Worm (Caenorhabditis elegans): ENCODE measurements around the gene C35B1.9.

- TF ChIP-seq daf-12 (tag; optimal IDR thresholded peaks at IDR 0.05), result no peak
- no peak for TF ChIP-seq unc-62 (GFP tag; optimal IDR thresholded peaks at IDR 0.05 in 1 of 2)
- no peak for TF ChIP-seq unc-62 (tag; optimal IDR thresholded peaks at IDR 0.05)
- TF ChIP-seq jun-1 (tag; optimal IDR thresholded peaks at IDR 0.05), result no peak
- no peak for TF ChIP-seq R02D3.7 (tag; optimal IDR thresholded peaks at IDR 0.05)
- no peak for TF ChIP-seq nhr-25 (tag; optimal IDR thresholded peaks at IDR 0.05; ENCODE audit: borderline replicate concordance, insufficient read depth)
- no peak for TF ChIP-seq lin-13 (GFP tag; optimal IDR thresholded peaks at IDR 0.05)
- TF ChIP-seq ceh-82 (tag; optimal IDR thresholded peaks at IDR 0.05), result no peak
- TF ChIP-seq fkh-10 (GFP tag; optimal IDR thresholded peaks at IDR 0.05), result no peak
- TF ChIP-seq F44E2.7 (GFP tag; IDR thresholded peaks at IDR 0.05), result no peak
- no peak for TF ChIP-seq sdz-12 (GFP tag; optimal IDR thresholded peaks at IDR 0.05)
- no peak for TF ChIP-seq ama-1 (optimal IDR thresholded peaks at IDR 0.05)
- TF ChIP-seq nhr-237 (tag; optimal IDR thresholded peaks at IDR 0.05), result no peak
- TF ChIP-seq lin-39 (tag; optimal IDR thresholded peaks at IDR 0.05), result no peak
- no peak for TF ChIP-seq zip-2 (tag; optimal IDR thresholded peaks at IDR 0.05)
Measured at ce11 chrIV:4112387-4112786, 31.6 kb upstream of the C35B1.9 start, which contains the start of gene F49F1.14.
